Worm (Caenorhabditis elegans) whole organism, L3 larva: ENCODE measurements around the gene F55C12.19.

Source experiments
- R02D3.7 ChIP-seq: fragments of 150-350 bp; optimal IDR thresholded peaks from 2 replicates; lab custom pipeline; 2014; ENCODE audit warnings: missing biosample characterization, missing genetic modification characterization
- ZK546.5 ChIP-seq: sonication (generic microtip); optimal IDR thresholded peaks from 2 replicates; lab custom pipeline; 2017; ENCODE audit warnings: missing biosample characterization, missing genetic modification characterization
- ceh-16 ChIP-seq: sonication (generic microtip); optimal IDR thresholded peaks from 2 replicates; lab custom pipeline; 2017; ENCODE audit warnings: missing biosample characterization, missing genetic modification characterization
- ceh-28 ChIP-seq: fragments of 150-350 bp; optimal IDR thresholded peaks from 2 replicates; lab custom pipeline; 2014; ENCODE audit warnings: missing biosample characterization, missing genetic modification reagents, missing genetic modification characterization
- ceh-82 ChIP-seq: fragments of 150-350 bp; optimal IDR thresholded peaks from 2 replicates; lab custom pipeline; 2014; ENCODE audit warnings: missing biosample characterization, missing genetic modification characterization
- ceh-9 ChIP-seq: sonication (generic microtip); optimal IDR thresholded peaks from 2 replicates; lab custom pipeline; 2018; ENCODE audit warnings: missing biosample characterization, missing genetic modification characterization
- daf-12 ChIP-seq: fragments of 150-350 bp; optimal IDR thresholded peaks from 2 replicates; lab custom pipeline; 2014; ENCODE audit warnings: missing biosample characterization, missing genetic modification reagents, missing genetic modification characterization
- egl-5 ChIP-seq: fragments of 150-350 bp; optimal IDR thresholded peaks from 2 replicates; lab custom pipeline; 2017; ENCODE audit warnings: missing biosample characterization, missing genetic modification reagents, missing genetic modification characterization, inconsistent platforms
- elt-1 ChIP-seq: fragments of 150-350 bp; optimal IDR thresholded peaks from 2 replicates; lab custom pipeline; 2014; ENCODE audit warnings: missing biosample characterization, missing genetic modification characterization
- elt-2 ChIP-seq: sonication (generic microtip); optimal IDR thresholded peaks from 2 replicates; lab custom pipeline; 2016; ENCODE audit warnings: missing genetic modification reagents, mild to moderate bottlenecking, missing genetic modification characterization, missing compliant biosample characterization
- elt-3 ChIP-seq, 3 experiments: fragments of 150-350 bp in 1 of 3; sonication (generic microtip) in 2 of 3; optimal IDR thresholded peaks; 2 replicates in 2 of 3; 4 replicates in 1 of 3; lab custom pipeline; 2014 to 2017; ENCODE audit warnings: missing biosample characterization in 3 of 3, missing genetic modification characterization in 3 of 3
- eor-1 ChIP-seq, 2 experiments: fragments of 150-350 bp; optimal IDR thresholded peaks; 2 replicates each; lab custom pipeline; 2014 to 2018; ENCODE audit warnings: missing biosample characterization in 2 of 2, missing genetic modification characterization in 2 of 2
- fkh-10 ChIP-seq: sonication (generic microtip); optimal IDR thresholded peaks from 2 replicates; lab custom pipeline; 2017; ENCODE audit warnings: missing biosample characterization, missing genetic modification reagents, missing genetic modification characterization
- fkh-2 ChIP-seq: fragments of 150-350 bp; optimal IDR thresholded peaks from 2 replicates; lab custom pipeline; 2014; ENCODE audit warnings: missing biosample characterization, missing genetic modification reagents, missing genetic modification characterization
- fos-1 ChIP-seq: fragments of 150-350 bp; optimal IDR thresholded peaks from 2 replicates; lab custom pipeline; 2014; ENCODE audit warnings: missing biosample characterization, missing genetic modification characterization
- hmg-11 ChIP-seq: sonication (generic microtip); optimal IDR thresholded peaks from 2 replicates; lab custom pipeline; 2016; ENCODE audit warnings: missing genetic modification characterization, missing compliant biosample characterization
- jun-1 ChIP-seq: fragments of 150-350 bp; optimal IDR thresholded peaks from 2 replicates; lab custom pipeline; 2014; ENCODE audit warnings: missing biosample characterization, missing genetic modification reagents, missing genetic modification characterization
- lin-39 ChIP-seq: fragments of 150-350 bp; optimal IDR thresholded peaks from 2 replicates; lab custom pipeline; 2018; ENCODE audit warnings: missing biosample characterization, missing genetic modification reagents, missing genetic modification characterization
- lsy-12 ChIP-seq: sonication (generic microtip); optimal IDR thresholded peaks from 2 replicates; lab custom pipeline; 2016; ENCODE audit warnings: mild to moderate bottlenecking, missing genetic modification characterization, missing compliant biosample characterization
- mml-1 ChIP-seq: fragments of 150-350 bp; sonication (generic microtip); optimal IDR thresholded peaks from 3 replicates; lab custom pipeline; 2014; ENCODE audit warnings: missing biosample characterization, missing genetic modification characterization
- nfya-1 ChIP-seq: sonication (generic microtip); optimal IDR thresholded peaks from 2 replicates; lab custom pipeline; 2017; ENCODE audit warnings: missing genetic modification characterization, mild to moderate bottlenecking, missing compliant biosample characterization, antibody characterized with exemption, moderate library complexity; ENCODE audit not compliant: insufficient read depth
- nhr-12 ChIP-seq: fragments of 150-350 bp; optimal IDR thresholded peaks from 2 replicates; lab custom pipeline; 2014; ENCODE audit warnings: missing biosample characterization, missing genetic modification characterization
- nhr-23 ChIP-seq: fragments of 150-350 bp; optimal IDR thresholded peaks from 2 replicates; lab custom pipeline; 2014; ENCODE audit warnings: missing biosample characterization, missing genetic modification reagents, missing genetic modification characterization
- nhr-25 ChIP-seq: sonication (generic microtip); optimal IDR thresholded peaks from 2 replicates; lab custom pipeline; 2017; ENCODE audit warnings: missing biosample characterization, missing genetic modification characterization
- nhr-28 ChIP-seq: fragments of 150-350 bp; optimal IDR thresholded peaks from 2 replicates; lab custom pipeline; 2014; ENCODE audit warnings: missing biosample characterization, missing genetic modification characterization
- nhr-67 ChIP-seq: fragments of 150-350 bp; optimal IDR thresholded peaks from 2 replicates; lab custom pipeline; 2014; ENCODE audit warnings: missing biosample characterization, missing genetic modification characterization
- nhr-76 ChIP-seq: fragments of 150-350 bp; sonication (generic microtip); optimal IDR thresholded peaks from 5 replicates; lab custom pipeline; 2014; ENCODE audit warnings: missing biosample characterization, missing genetic modification characterization
- nhr-77 ChIP-seq: fragments of 150-350 bp; optimal IDR thresholded peaks from 2 replicates; lab custom pipeline; 2014; ENCODE audit warnings: missing biosample characterization, missing genetic modification characterization
- pqm-1 ChIP-seq: fragments of 150-350 bp; optimal IDR thresholded peaks from 2 replicates; lab custom pipeline; 2017; ENCODE audit warnings: missing biosample characterization, missing genetic modification characterization, inconsistent platforms
- skn-1 ChIP-seq: fragments of 150-350 bp; optimal IDR thresholded peaks from 2 replicates; lab custom pipeline; 2014; ENCODE audit warnings: missing biosample characterization, missing genetic modification characterization
- tbx-2 ChIP-seq: sonication (generic microtip); optimal IDR thresholded peaks from 2 replicates; lab custom pipeline; 2016; ENCODE audit warnings: mild to moderate bottlenecking, missing genetic modification characterization, missing compliant biosample characterization
- unc-39 ChIP-seq: sonication (generic microtip); optimal IDR thresholded peaks from 4 replicates; lab custom pipeline; 2017; ENCODE audit warnings: missing biosample characterization, missing genetic modification characterization
- unc-62 ChIP-seq: fragments of 150-350 bp; sonication (generic microtip); optimal IDR thresholded peaks from 4 replicates; lab custom pipeline; 2014; ENCODE audit warnings: missing biosample characterization, missing genetic modification reagents, missing genetic modification characterization
- ztf-4 ChIP-seq: fragments of 150-350 bp; optimal IDR thresholded peaks from 2 replicates; lab custom pipeline; 2014; ENCODE audit warnings: missing biosample characterization, missing genetic modification characterization

Gene F55C12.19

DNA sequence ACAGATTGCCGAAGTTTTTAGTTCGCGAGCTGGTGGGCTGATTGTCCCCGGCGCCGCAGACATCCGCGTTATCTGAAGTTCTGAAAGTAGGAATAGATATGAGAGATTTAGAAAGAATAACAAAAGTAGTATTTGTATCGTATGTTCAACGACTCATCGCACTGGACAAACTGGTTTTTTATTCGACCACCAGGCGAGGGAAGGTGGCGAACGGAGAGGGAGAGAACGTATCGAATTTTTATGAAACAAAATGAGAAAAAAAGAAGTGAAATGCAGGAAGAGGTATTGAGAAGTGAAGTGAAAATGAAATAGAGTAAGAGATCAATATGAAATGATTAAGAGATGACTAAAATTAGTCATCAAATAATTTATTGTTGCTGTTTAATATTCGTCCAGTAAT, 38.6 kb upstream of the F55C12.19 start, which contains the start of gene tbc-2:
Gene tbc-2 (minus strand): TSS at position 80 of the 400 bp plus-strand sequence.
- TF ChIP-seq nhr-23 (peak; percentile 37), ceh-28 (tag; lab: Kevin White, UChicago) (no peak), elt-3 (tag; optimal IDR thresholded peaks at IDR 0.05; lab: Kevin White, UChicago) (no peak), ceh-82 (no peak), ztf-4 (tag; lab: Kevin White, UChicago) (no peak), R02D3.7 (tag; lab: Kevin White, UChicago) (no peak), nhr-67 (tag; lab: Kevin White, UChicago) (no peak), unc-62 (GFP tag; lab: Kevin White, UChicago) (no peak), nhr-25 (tag; lab: Kevin White, UChicago) (peak; percentile 23), lin-39 (tag; lab: Kevin White, UChicago) (no peak)

DNA sequence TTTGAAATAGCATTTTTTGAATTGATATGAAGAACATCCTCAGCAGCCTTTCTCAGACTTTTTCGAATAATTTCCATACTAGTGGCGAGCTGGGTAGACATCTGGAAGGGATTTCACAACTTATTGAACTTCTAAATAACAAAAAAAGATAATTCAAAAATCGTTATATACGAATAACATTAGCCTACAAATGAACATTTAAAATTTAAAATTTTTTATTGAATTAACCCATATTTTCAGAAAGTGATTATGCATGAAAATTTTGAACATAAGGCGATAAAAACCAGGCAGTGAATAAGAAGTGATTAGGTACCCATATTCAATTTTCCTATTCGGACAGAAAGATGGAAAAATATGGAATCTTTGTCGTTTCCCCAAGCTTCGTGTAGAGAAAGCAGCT, 37.5 kb upstream of the F55C12.19 start, which contains the start of gene ZK1248.11:
Gene ZK1248.11 (minus strand): TSS at position 101 of the 400 bp plus-strand sequence.
- TF ChIP-seq ceh-16 (tag; lab: Kevin White, UChicago) (no peak), elt-3 (tag; optimal IDR thresholded peaks at IDR 0.05; lab: Kevin White, UChicago) (no peak), lsy-12 (no peak)

DNA sequence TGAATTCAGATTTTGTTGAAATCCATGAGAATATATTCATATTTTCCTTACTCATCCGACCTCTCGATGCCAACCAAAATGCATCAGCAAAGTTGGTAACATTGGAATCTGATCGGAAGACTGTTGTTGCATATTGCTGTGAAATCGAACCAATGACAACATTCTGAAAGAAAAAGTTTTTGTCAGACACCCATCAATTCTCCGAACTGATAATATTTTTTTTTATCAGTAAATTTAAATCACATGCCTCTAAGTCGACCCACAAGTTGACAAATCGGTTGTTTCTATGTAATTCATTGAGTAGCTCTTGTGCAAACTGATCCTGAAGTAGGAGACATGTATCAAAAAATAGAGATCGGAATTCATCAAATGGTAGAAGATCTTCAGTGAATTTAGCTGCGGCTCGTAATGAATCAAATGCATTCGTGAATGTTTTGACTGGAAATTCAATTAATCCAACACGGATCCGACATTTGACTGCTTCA, 36.0 kb upstream of the F55C12.19 start, which contains the start of gene col-74:
Gene col-74 (plus strand): TSS at position 435 of the 485 bp plus-strand sequence.
- TF ChIP-seq unc-62 (GFP tag; lab: Kevin White, UChicago) = no peak
- TF ChIP-seq daf-12 = no peak
- peak; percentile 74 for TF ChIP-seq elt-2 (tag; lab: Kevin White, UChicago)
- no peak for TF ChIP-seq nhr-12
- TF ChIP-seq ceh-82 = no peak
- peak; percentile 56 for TF ChIP-seq pqm-1

DNA sequence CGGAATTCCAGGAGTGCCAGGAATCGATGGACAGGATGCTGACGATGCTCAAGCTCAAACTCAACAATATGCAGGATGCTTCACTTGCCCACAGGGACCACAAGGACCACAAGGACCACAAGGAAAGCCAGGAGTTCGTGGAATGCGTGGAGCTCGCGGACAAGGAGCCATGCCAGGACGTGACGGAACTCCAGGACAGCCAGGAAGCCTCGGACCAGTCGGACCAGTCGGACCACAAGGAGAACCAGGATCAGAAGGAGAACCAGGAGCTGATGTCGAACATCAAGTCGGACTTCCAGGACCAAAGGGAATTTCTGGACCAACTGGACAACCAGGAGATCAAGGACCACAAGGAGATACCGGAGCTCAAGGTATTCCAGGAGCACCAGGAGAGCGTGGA, 34.6 kb upstream of the F55C12.19 start:
- TF ChIP-seq skn-1 (no peak), jun-1 (tag; lab: Kevin White, UChicago) (no peak), nhr-25 (tag; lab: Kevin White, UChicago) (no peak), nhr-76 (tag; lab: Kevin White, UChicago) (no peak), ceh-9 (tag; lab: Kevin White, UChicago) (no peak), nhr-12 (no peak), ZK546.5 (tag; lab: Kevin White, UChicago) (no peak), lsy-12 (no peak), fos-1 (tag; lab: Kevin White, UChicago) (no peak), egl-5 (no peak), pqm-1 (no peak), mml-1 (tag; lab: Kevin White, UChicago) (no peak), elt-3 (tag; optimal IDR thresholded peaks at IDR 0.05; lab: Kevin White, UChicago) (no peak), tbx-2 (tag; lab: Kevin White, UChicago) (no peak), nhr-23 (no peak)

DNA sequence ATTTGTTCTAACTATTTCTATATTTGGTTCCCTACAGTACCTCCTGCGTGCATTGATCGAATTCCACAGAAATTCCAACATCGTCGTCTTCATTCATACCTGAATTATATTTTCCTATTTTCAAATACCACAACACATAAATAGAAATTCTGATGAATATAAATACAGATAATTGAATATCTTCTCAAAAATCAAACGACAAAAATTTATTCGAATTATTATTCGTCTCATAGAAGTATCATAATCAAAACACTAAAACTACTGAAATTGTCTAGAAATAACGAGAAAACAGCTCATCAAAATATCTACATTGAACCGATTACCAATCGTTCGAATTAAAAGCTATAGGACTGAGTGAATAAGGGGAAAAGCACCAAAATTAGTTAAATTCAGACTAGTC, 32.8 kb upstream of the F55C12.19 start, which contains the start of gene gtap-1:
Gene gtap-1 (minus strand): TSS at position 101 of the 400 bp plus-strand sequence.
- TF ChIP-seq unc-62 (GFP tag; lab: Kevin White, UChicago) (no peak), eor-1 (tag; optimal IDR thresholded peaks at IDR 0.05; lab: Kevin White, UChicago) (no peak), daf-12 (no peak), elt-1 (tag; lab: Kevin White, UChicago) (no peak), unc-39 (tag; lab: Kevin White, UChicago) (no peak), fkh-10 (no peak), hmg-11 (tag; lab: Kevin White, UChicago) (no peak), nfya-1 (tag; lab: Kevin White, UChicago) (no peak), skn-1 (no peak), nhr-77 (tag; lab: Kevin White, UChicago) (no peak), mml-1 (tag; lab: Kevin White, UChicago) (no peak), nhr-12 (no peak), fkh-2 (tag; lab: Kevin White, UChicago) (no peak), nhr-28 (tag; lab: Kevin White, UChicago) (no peak), ceh-28 (tag; lab: Kevin White, UChicago) (no peak), lsy-12 (no peak), jun-1 (tag; lab: Kevin White, UChicago) (no peak), R02D3.7 (tag; lab: Kevin White, UChicago) (no peak)
